Worm (Caenorhabditis elegans): Measurements from ENCODE around the gene Y54E2A.9.

- no peak for TF ChIP-seq nhr-237 (tag; optimal IDR thresholded peaks at IDR 0.05)
- no peak for TF ChIP-seq nhr-2 (tag; optimal IDR thresholded peaks at IDR 0.05)
- no peak for TF ChIP-seq snpc-4 (tag; optimal IDR thresholded peaks at IDR 0.05)
- TF ChIP-seq zip-8 (tag; optimal IDR thresholded peaks at IDR 0.05), result no peak
- TF ChIP-seq unc-120 (tag; optimal IDR thresholded peaks at IDR 0.05; ENCODE audit: poor library complexity, severe bottlenecking), result no peak
- TF ChIP-seq mls-2 (tag; optimal IDR thresholded peaks at IDR 0.05), result no peak
- no peak for TF ChIP-seq unc-62 (GFP tag; optimal IDR thresholded peaks at IDR 0.05)
- no peak for TF ChIP-seq lsy-2 (tag; optimal IDR thresholded peaks at IDR 0.05)
- no peak for TF ChIP-seq nhr-12 (tag; optimal IDR thresholded peaks at IDR 0.05)
- no peak for TF ChIP-seq ces-1 (GFP tag; optimal IDR thresholded peaks at IDR 0.05)
- no peak for TF ChIP-seq elt-3 (tag; optimal IDR thresholded peaks at IDR 0.05)
- TF ChIP-seq nhr-28 (tag; optimal IDR thresholded peaks at IDR 0.05), result no peak
Observed at ce11 chrII:14771096-14771495, 14.7 kb downstream of the Y54E2A.9 start.

Data from whole organism, mixed stage, embryonic.